Worm (Caenorhabditis elegans) whole organism, late embryonic: Measurements from ENCODE around the gene lips-12.

Source experiments
- F13H6.1 ChIP-seq: sonication (generic microtip); optimal IDR thresholded peaks from 2 replicates; lab custom pipeline; 2016; ENCODE audit warnings: missing genetic modification characterization, missing compliant biosample characterization
- K02D7.2 ChIP-seq: sonication (generic microtip); optimal IDR thresholded peaks from 2 replicates; lab custom pipeline; 2017; ENCODE audit warnings: mild to moderate bottlenecking, missing genetic modification characterization, missing compliant biosample characterization
- ahr-1 ChIP-seq: sonication (generic microtip); optimal IDR thresholded peaks from 2 replicates; lab custom pipeline; 2016; ENCODE audit warnings: missing genetic modification characterization, missing compliant biosample characterization
- ceh-14 ChIP-seq: sonication (generic microtip); optimal IDR thresholded peaks from 2 replicates; lab custom pipeline; 2016; ENCODE audit warnings: missing genotype, missing genetic modification characterization, missing compliant biosample characterization
- ceh-30 ChIP-seq: fragments of 150-350 bp; optimal IDR thresholded peaks from 2 replicates; lab custom pipeline; 2014; ENCODE audit warnings: missing biosample characterization, missing genetic modification characterization
- elt-2 ChIP-seq: sonication (generic microtip); optimal IDR thresholded peaks from 2 replicates; lab custom pipeline; 2016; ENCODE audit warnings: missing genetic modification reagents, missing genetic modification characterization, missing compliant biosample characterization
- elt-4 ChIP-seq: sonication (generic microtip); optimal IDR thresholded peaks from 2 replicates; lab custom pipeline; 2016; ENCODE audit warnings: missing genetic modification characterization, missing compliant biosample characterization
- eyg-1 ChIP-seq: sonication (generic microtip); optimal IDR thresholded peaks from 2 replicates; lab custom pipeline; 2016; ENCODE audit warnings: missing genotype, missing genetic modification characterization, missing compliant biosample characterization
- fax-1 ChIP-seq: sonication (generic microtip); optimal IDR thresholded peaks from 2 replicates; lab custom pipeline; 2016; ENCODE audit warnings: missing genotype, missing genetic modification characterization, missing compliant biosample characterization
- fkh-10 ChIP-seq: fragments of 150-350 bp; optimal IDR thresholded peaks from 2 replicates; lab custom pipeline; 2014; ENCODE audit warnings: missing biosample characterization, missing genetic modification reagents, missing genetic modification characterization
- nfya-1 ChIP-seq: sonication (generic microtip); optimal IDR thresholded peaks from 2 replicates; lab custom pipeline; 2017; ENCODE audit warnings: missing genetic modification characterization, mild to moderate bottlenecking, missing compliant biosample characterization, antibody characterized with exemption, moderate library complexity
- pha-2 ChIP-seq: sonication (generic microtip); optimal IDR thresholded peaks from 2 replicates; lab custom pipeline; 2017; ENCODE audit warnings: mild to moderate bottlenecking, missing genetic modification characterization, missing compliant biosample characterization
- pha-4 ChIP-seq: fragments of 150-350 bp; optimal IDR thresholded peaks from 2 replicates; lab custom pipeline; 2018; ENCODE audit warnings: missing biosample characterization, missing genetic modification reagents, missing genetic modification characterization
- pqm-1 ChIP-seq: sonication (generic microtip); optimal IDR thresholded peaks from 2 replicates; lab custom pipeline; 2016; ENCODE audit warnings: missing genetic modification characterization, missing compliant biosample characterization

DNA sequence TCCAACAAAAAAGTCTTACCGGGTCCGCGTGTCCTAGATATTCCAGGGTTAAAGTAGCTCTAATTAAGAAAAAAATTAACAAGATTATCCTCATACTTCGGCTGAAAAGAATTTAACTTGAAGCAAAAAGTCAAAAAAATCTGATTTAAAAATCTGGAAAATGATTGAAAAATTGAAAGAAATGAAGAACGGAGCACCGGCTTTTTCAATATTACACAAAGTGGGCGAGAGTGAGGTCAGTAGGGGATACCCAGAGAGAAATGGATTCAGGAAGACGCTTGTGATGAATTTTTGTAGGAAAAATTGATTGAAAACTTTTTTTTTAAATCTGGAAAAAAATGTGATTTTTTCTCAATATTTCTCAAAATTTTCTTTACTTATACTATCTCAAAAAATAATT is 13.3 kb downstream of the lips-12 start, which contains the start of gene pho-14:
- TF ChIP-seq fkh-10 (no peak), K02D7.2 (tag; lab: Kevin White, UChicago) (no peak), fax-1 (tag; lab: Kevin White, UChicago) (no peak), elt-4 (no peak), F13H6.1 (tag; lab: Kevin White, UChicago) (no peak), pha-4 (tag; lab: Kevin White, UChicago) (no peak), ahr-1 (tag; lab: Kevin White, UChicago) (no peak), nfya-1 (tag; lab: Kevin White, UChicago) (no peak), ceh-14 (tag; lab: Kevin White, UChicago) (no peak), pha-2 (no peak), eyg-1 (tag; lab: Kevin White, UChicago) (no peak), pqm-1 (tag; lab: Kevin White, UChicago) (no peak), elt-2 (no peak), ceh-30 (tag; lab: Kevin White, UChicago) (no peak)
